Fruit fly (Drosophila melanogaster) whole organism, embryonic: ENCODE measurements around the gene dbe.

Source experiments
- Atf6 ChIP-seq: fragments of 200-800 bp; sonication (Bioruptor generic); IDR thresholded peaks from 2 replicates; pipeline ENCODE4 v1.3.6; 2022; ENCODE audit warnings: missing biosample characterization, missing genetic modification characterization
- C15 ChIP-seq: fragments of 200-800 bp; sonication (Bioruptor generic); IDR thresholded peaks from 3 replicates; pipeline ENCODE4 v1.3.6; 2022; ENCODE audit warnings: missing biosample characterization, missing genetic modification characterization
- CG10147 ChIP-seq: fragments of 200-800 bp; sonication (Bioruptor generic); optimal IDR thresholded peaks from 2 replicates; lab custom pipeline; 2019; ENCODE audit warnings: missing biosample characterization, mild to moderate bottlenecking, missing genetic modification characterization, moderate library complexity
- CG10565 ChIP-seq: fragments of 200-800 bp; sonication (Bioruptor generic); optimal IDR thresholded peaks from 3 replicates; lab custom pipeline; 2016; ENCODE audit warnings: missing biosample characterization, mild to moderate bottlenecking, missing genetic modification characterization
- CG11085 ChIP-seq: fragments of 200-800 bp; sonication (Bioruptor generic); IDR thresholded peaks from 2 replicates; pipeline ENCODE4 v1.3.6; 2022; ENCODE audit warnings: missing biosample characterization, missing genetic modification characterization
- CG11695 ChIP-seq: fragments of 200-800 bp; sonication (Bioruptor generic); IDR thresholded peaks from 3 replicates; pipeline ENCODE4 v1.3.6; 2022; ENCODE audit warnings: missing biosample characterization, missing genetic modification characterization
- CG12155 ChIP-seq: fragments of 200-800 bp; sonication (Bioruptor generic); optimal IDR thresholded peaks from 3 replicates; lab custom pipeline; 2016; ENCODE audit warnings: missing biosample characterization, missing genetic modification characterization
- CG13287 ChIP-seq: fragments of 200-800 bp; sonication (Bioruptor generic); IDR thresholded peaks from 2 replicates; pipeline ENCODE4 v1.3.6; 2022; ENCODE audit warnings: missing biosample characterization, missing genetic modification characterization; ENCODE audit not compliant: partially characterized antibody
- CG13775 ChIP-seq: fragments of 200-800 bp; sonication (Bioruptor generic); optimal IDR thresholded peaks from 3 replicates; lab custom pipeline; 2017; ENCODE audit warnings: missing biosample characterization, mild to moderate bottlenecking, missing genetic modification characterization
- CG14014 ChIP-seq: fragments of 200-800 bp; sonication (Bioruptor generic); IDR thresholded peaks from 2 replicates; pipeline ENCODE4 v1.3.6; 2022; ENCODE audit warnings: missing biosample characterization, missing genetic modification characterization
- CG15514 ChIP-seq: fragments of 200-800 bp; sonication (Bioruptor generic); optimal IDR thresholded peaks from 3 replicates; lab custom pipeline; 2017; ENCODE audit warnings: missing biosample characterization, missing genetic modification characterization, mild to moderate bottlenecking, moderate library complexity, missing genetic modification reagents
- CG1647 ChIP-seq: fragments of 200-800 bp; sonication (Bioruptor generic); optimal IDR thresholded peaks from 3 replicates; lab custom pipeline; 2016; ENCODE audit warnings: missing biosample characterization, missing genetic modification characterization
- CG17328 ChIP-seq: fragments of 200-800 bp; sonication (Bioruptor generic); IDR thresholded peaks from 2 replicates; pipeline ENCODE4 v1.3.6; 2022; ENCODE audit warnings: missing biosample characterization, missing genetic modification characterization
- CG18599 ChIP-seq: fragments of 200-800 bp; sonication (Bioruptor generic); optimal IDR thresholded peaks from 3 replicates; lab custom pipeline; 2017; ENCODE audit warnings: missing biosample characterization, missing genetic modification characterization, mild to moderate bottlenecking, moderate library complexity, missing genetic modification reagents
- CG2199 ChIP-seq: fragments of 200-800 bp; sonication (Bioruptor generic); IDR thresholded peaks from 3 replicates; pipeline ENCODE4 v1.3.6; 2022; ENCODE audit warnings: missing biosample characterization, missing genetic modification characterization
- CG2712 ChIP-seq: fragments of 200-800 bp; optimal IDR thresholded peaks from 3 replicates; lab custom pipeline; 2019; ENCODE audit warnings: missing biosample characterization, mild to moderate bottlenecking, missing genetic modification characterization, moderate library complexity
- CG31388 ChIP-seq: fragments of 200-800 bp; sonication (Bioruptor generic); optimal IDR thresholded peaks from 2 replicates; lab custom pipeline; 2016; ENCODE audit warnings: missing biosample characterization, missing genetic modification characterization
- CG5953 ChIP-seq: fragments of 200-800 bp; sonication (Bioruptor generic); IDR thresholded peaks from 2 replicates; pipeline ENCODE4 v1.3.6; 2022; ENCODE audit warnings: missing biosample characterization, missing genetic modification characterization
- CG7271 ChIP-seq: fragments of 200-800 bp; sonication (Bioruptor generic); optimal IDR thresholded peaks from 2 replicates; lab custom pipeline; 2018; ENCODE audit warnings: missing biosample characterization, mild to moderate bottlenecking, missing genetic modification characterization, moderate library complexity
- CG8944 ChIP-seq: fragments of 200-800 bp; sonication (Bioruptor generic); optimal IDR thresholded peaks from 3 replicates; lab custom pipeline; 2016; ENCODE audit warnings: missing biosample characterization, missing genetic modification characterization
- CG9215 ChIP-seq: fragments of 200-800 bp; sonication (Bioruptor generic); IDR thresholded peaks from 2 replicates; pipeline ENCODE4 v1.3.6; 2022; ENCODE audit warnings: missing biosample characterization, missing genetic modification characterization
- CG9727 ChIP-seq: fragments of 200-800 bp; sonication (Bioruptor generic); optimal IDR thresholded peaks from 3 replicates; lab custom pipeline; 2017; ENCODE audit warnings: missing biosample characterization, mild to moderate bottlenecking, missing genetic modification characterization
- CkIIα-i1 ChIP-seq: fragments of 200-800 bp; sonication (Bioruptor generic); IDR thresholded peaks from 2 replicates; pipeline ENCODE4 v1.3.6; 2022; ENCODE audit warnings: missing biosample characterization, missing genetic modification characterization
- Deaf1 ChIP-seq: fragments of 200-800 bp; optimal IDR thresholded peaks from 3 replicates; lab custom pipeline; 2019; ENCODE audit warnings: missing biosample characterization, mild to moderate bottlenecking, missing genetic modification characterization, moderate library complexity
- Dfd ChIP-seq, 2 experiments: fragments of >200 bp; optimal IDR thresholded peaks; 2 replicates each; lab custom pipeline; 2017; ENCODE audit warnings: missing biosample characterization in 2 of 2, missing genetic modification characterization in 2 of 2
- Dip3 ChIP-seq: fragments of 200-800 bp; sonication (Bioruptor generic); optimal IDR thresholded peaks from 3 replicates; lab custom pipeline; 2016; ENCODE audit warnings: missing biosample characterization, missing genetic modification characterization
- Doc3 ChIP-seq: fragments of 200-800 bp; sonication (Bioruptor generic); IDR thresholded peaks from 3 replicates; pipeline ENCODE4 v1.3.6; 2022; ENCODE audit warnings: missing biosample characterization, missing genetic modification characterization; ENCODE audit not compliant: partially characterized antibody
- Drgx ChIP-seq: fragments of 200-800 bp; sonication (Bioruptor generic); IDR thresholded peaks from 2 replicates; pipeline ENCODE4 v1.3.6; 2022; ENCODE audit warnings: missing biosample characterization, missing genetic modification characterization
- HLH54F ChIP-seq: fragments of 200-800 bp; sonication (Bioruptor generic); optimal IDR thresholded peaks from 3 replicates; lab custom pipeline; 2016; ENCODE audit warnings: missing biosample characterization, missing genetic modification characterization
- Hmx ChIP-seq: fragments of 200-800 bp; sonication (Bioruptor generic); optimal IDR thresholded peaks from 2 replicates; lab custom pipeline; 2016; ENCODE audit warnings: missing biosample characterization, missing genetic modification characterization
- Jarid2 ChIP-seq: fragments of 200-800 bp; sonication (Bioruptor generic); optimal IDR thresholded peaks from 3 replicates; lab custom pipeline; 2017; ENCODE audit warnings: mild to moderate bottlenecking, missing biosample characterization, missing genetic modification reagents, missing genetic modification characterization
- al ChIP-seq: fragments of 200-800 bp; sonication (Bioruptor generic); IDR thresholded peaks from 2 replicates; pipeline ENCODE4 v1.3.6; 2022; ENCODE audit warnings: missing biosample characterization, missing genetic modification characterization
- btn ChIP-seq: fragments of 200-800 bp; sonication (Bioruptor generic); optimal IDR thresholded peaks from 2 replicates; lab custom pipeline; 2016; ENCODE audit warnings: missing biosample characterization, missing genetic modification characterization
- chm ChIP-seq: fragments of 200-800 bp; sonication (Bioruptor generic); IDR thresholded peaks from 2 replicates; pipeline ENCODE4 v1.3.6; 2022; ENCODE audit warnings: missing biosample characterization, missing genetic modification characterization
- chn ChIP-seq: fragments of 200-800 bp; sonication (Bioruptor generic); optimal IDR thresholded peaks from 2 replicates; lab custom pipeline; 2016; ENCODE audit warnings: missing biosample characterization, missing genetic modification characterization
- eve ChIP-seq, 2 experiments: fragments of >200 bp; optimal IDR thresholded peaks; 2 replicates each; lab custom pipeline; 2017; ENCODE audit warnings: missing biosample characterization in 2 of 2, missing genetic modification characterization in 2 of 2
- eyg ChIP-seq: fragments of 200-800 bp; sonication (Bioruptor generic); optimal IDR thresholded peaks from 3 replicates; lab custom pipeline; 2016; ENCODE audit warnings: missing biosample characterization, missing genetic modification characterization
- fd96Cb ChIP-seq: fragments of 200-800 bp; sonication (Bioruptor generic); optimal IDR thresholded peaks from 2 replicates; lab custom pipeline; 2018; ENCODE audit warnings: missing biosample characterization, mild to moderate bottlenecking, missing genetic modification characterization, moderate library complexity
- fru ChIP-seq: fragments of >200 bp; optimal IDR thresholded peaks from 2 replicates; lab custom pipeline; 2017
- gfzf ChIP-seq: fragments of 200-800 bp; sonication (Bioruptor generic); optimal IDR thresholded peaks from 2 replicates; lab custom pipeline; 2016; ENCODE audit warnings: missing biosample characterization, mild to moderate bottlenecking, missing genetic modification characterization, moderate library complexity
- gsb ChIP-seq: fragments of 200-800 bp; sonication (Bioruptor generic); IDR thresholded peaks from 2 replicates; pipeline ENCODE4 v1.3.6; 2022; ENCODE audit warnings: missing biosample characterization, missing genetic modification characterization
- ind ChIP-seq: fragments of 200-800 bp; sonication (Bioruptor generic); optimal IDR thresholded peaks from 3 replicates; lab custom pipeline; 2016; ENCODE audit warnings: missing biosample characterization, missing genetic modification characterization
- kah ChIP-seq: fragments of 200-800 bp; sonication (Bioruptor generic); optimal IDR thresholded peaks from 2 replicates; lab custom pipeline; 2018; ENCODE audit warnings: missing biosample characterization, mild to moderate bottlenecking, missing genetic modification characterization
- klu ChIP-seq: fragments of 200-800 bp; sonication (Bioruptor generic); IDR thresholded peaks from 2 replicates; pipeline ENCODE4 v1.3.6; 2022; ENCODE audit warnings: missing biosample characterization, missing genetic modification characterization
- lab ChIP-seq: fragments of 200-800 bp; sonication (Bioruptor generic); optimal IDR thresholded peaks from 3 replicates; lab custom pipeline; 2017; ENCODE audit warnings: missing biosample characterization, missing genetic modification characterization, mild to moderate bottlenecking, moderate library complexity, missing genetic modification reagents
- nerfin-2 ChIP-seq: fragments of 200-800 bp; sonication (Bioruptor generic); IDR thresholded peaks from 2 replicates; pipeline ENCODE4 v1.3.6; 2022; ENCODE audit warnings: missing biosample characterization, missing genetic modification characterization; ENCODE audit not compliant: partially characterized antibody
- onecut ChIP-seq: fragments of 200-800 bp; sonication (Bioruptor generic); IDR thresholded peaks from 2 replicates; pipeline ENCODE4 v1.3.6; 2022; ENCODE audit warnings: missing biosample characterization, missing genetic modification characterization
- sob ChIP-seq: fragments of 200-800 bp; sonication (Bioruptor generic); IDR thresholded peaks from 2 replicates; pipeline ENCODE4 v1.3.6; 2022; ENCODE audit warnings: missing biosample characterization, missing genetic modification characterization
- vfl ChIP-seq: fragments of 200-800 bp; sonication (Bioruptor generic); optimal IDR thresholded peaks from 2 replicates; lab custom pipeline; 2016; ENCODE audit warnings: missing biosample characterization, missing genetic modification characterization
- zen ChIP-seq: fragments of 200-800 bp; sonication (Bioruptor generic); optimal IDR thresholded peaks from 3 replicates; lab custom pipeline; 2018; ENCODE audit warnings: missing biosample characterization, mild to moderate bottlenecking, missing genetic modification characterization, moderate library complexity

dbe gene

DNA sequence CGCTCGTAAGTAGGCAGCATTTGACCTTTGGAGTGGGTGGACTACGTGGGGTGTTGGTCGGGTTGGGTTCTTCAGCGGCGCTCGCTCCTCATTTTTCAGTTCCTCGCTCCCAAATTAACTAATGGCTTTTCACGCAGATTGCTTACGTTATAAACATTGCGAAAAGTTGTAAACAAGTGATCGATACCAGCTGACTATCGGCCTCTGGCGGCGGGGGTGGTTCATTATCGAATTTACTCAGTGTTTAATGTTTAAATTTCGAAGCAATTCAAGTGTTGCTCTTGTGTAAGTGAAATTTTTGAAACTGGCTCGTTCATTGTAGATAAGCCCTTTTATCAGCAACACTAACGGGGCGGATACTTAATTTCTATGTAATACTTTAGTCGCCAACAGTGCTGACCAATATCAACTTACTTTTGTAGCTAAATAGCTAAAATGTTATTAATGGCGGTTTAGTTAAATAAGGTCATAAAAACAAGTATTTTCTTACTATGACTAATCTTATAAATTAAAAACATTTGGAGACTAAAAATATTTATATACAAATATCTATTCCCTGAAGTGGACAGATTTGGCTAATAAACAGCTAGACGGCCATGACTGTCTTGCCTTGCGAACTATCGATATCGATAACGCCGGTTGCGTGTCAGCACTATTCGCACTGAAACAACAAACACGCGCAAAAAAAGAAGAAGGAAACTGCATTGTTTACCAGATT lies 50.2 kb downstream of the dbe start, which contains the start of the genes PGAP2 and Clp (continued):
- TF ChIP-seq zen (tag; lab: Kevin White, UChicago) (peak; percentile 62), CG13287 (GFP tag; lab: Robert Waterston, UW) (peak; percentile 70; the same call in 1 of the 2 replicates), CG9215 (peak; percentile 77; the same call in 1 of the 2 replicates), Doc3 (GFP tag; lab: Robert Waterston, UW) (0 out of 3 replicates have a peak, but pooled peaks have one; percentile 40), Atf6 (GFP tag; lab: Robert Waterston, UW) (peak; percentile 72), kah (no peak), CG17328 (peak; percentile 70), chm (GFP tag; lab: Robert Waterston, UW) (no peak), CG10147 (peak; percentile 38), Deaf1 (no peak), CG10565 (GFP tag; lab: Kevin White, UChicago) (no peak), gfzf (no peak), C15 (GFP tag; lab: Robert Waterston, UW) (peak; percentile 43; the same call in 1 of the 3 replicates), fd96Cb (tag; lab: Kevin White, UChicago) (peak; percentile 62), fru (lab: Kevin White, UChicago) (no peak), CG9727 (peak; percentile 80), CG11085 (GFP tag; lab: Robert Waterston, UW) (peak; percentile 75), CG8944 (GFP tag; lab: Kevin White, UChicago) (peak; percentile 12), Dfd (GFP tag; optimal IDR thresholded peaks at IDR 0.05; lab: Kevin White, UChicago) (no peak), al (GFP tag; lab: Robert Waterston, UW) (peak; percentile 67), Jarid2 (GFP tag; lab: Kevin White, UChicago) (no peak), Drgx (0 out of 2 replicates have a peak, but pooled peaks have one; percentile 17), CG7271 (tag; lab: Kevin White, UChicago) (peak; percentile 5), eve (GFP tag; optimal IDR thresholded peaks at IDR 0.05; lab: Kevin White, UChicago) (no peak), CG13775 (GFP tag; lab: Kevin White, UChicago) (peak; percentile 82), HLH54F (GFP tag; lab: Kevin White, UChicago) (peak; percentile 50), ind (GFP tag; lab: Kevin White, UChicago) (peak; percentile 79), onecut (GFP tag; lab: Robert Waterston, UW) (no peak; the same call in 1 of the 2 replicates), vfl (GFP tag; lab: Kevin White, UChicago) (peak; percentile 17), CG15514 (GFP tag; lab: Kevin White, UChicago) (peak; percentile 59), CG2199 (GFP tag; lab: Robert Waterston, UW) (no peak), gsb (GFP tag; lab: Robert Waterston, UW) (no peak), CkIIα-i1 (GFP tag; lab: Robert Waterston, UW) (no peak), lab (no peak), sob (GFP tag; lab: Robert Waterston, UW) (peak; percentile 77), CG1647 (GFP tag; lab: Kevin White, UChicago) (peak; percentile 2), chn (GFP tag; lab: Kevin White, UChicago) (peak; percentile 51), CG2712 (peak; percentile 85), CG11695 (GFP tag; lab: Robert Waterston, UW) (peak; percentile 52; the same call in 2 of the 3 replicates), CG5953 (GFP tag; lab: Robert Waterston, UW) (no peak), CG12155 (GFP tag; lab: Kevin White, UChicago) (peak; percentile 73), klu (GFP tag; lab: Robert Waterston, UW) (peak; percentile 76), CG31388 (GFP tag; lab: Kevin White, UChicago) (peak; percentile 34), Hmx (GFP tag; lab: Kevin White, UChicago) (no peak), btn (GFP tag; lab: Kevin White, UChicago) (no peak), CG14014 (GFP tag; lab: Robert Waterston, UW) (no peak; the same call in none of the 2 replicates), nerfin-2 (GFP tag; lab: Robert Waterston, UW) (no peak), eyg (GFP tag; lab: Kevin White, UChicago) (no peak), CG18599 (peak; percentile 67), Dip3 (GFP tag; lab: Kevin White, UChicago) (no peak)
